Fruit fly (Drosophila melanogaster) whole organism, embryonic: ENCODE measurements around the gene Gsc.

ENCODE experiments used
- B-H2 ChIP-seq: fragments of 200-800 bp; sonication (Bioruptor generic); optimal IDR thresholded peaks from 2 replicates; lab custom pipeline; 2018; ENCODE audit warnings: missing biosample characterization, mild to moderate bottlenecking, missing genetic modification characterization
- CG10431 ChIP-seq: fragments of 200-800 bp; sonication (Bioruptor generic); optimal IDR thresholded peaks from 3 replicates; lab custom pipeline; 2018; ENCODE audit warnings: missing biosample characterization, mild to moderate bottlenecking, missing genetic modification characterization
- CG10654 ChIP-seq: fragments of 200-800 bp; sonication (Bioruptor generic); optimal IDR thresholded peaks from 2 replicates; lab custom pipeline; 2016; ENCODE audit warnings: missing biosample characterization, missing genetic modification characterization
- CG11398 ChIP-seq: fragments of 200-800 bp; sonication (Bioruptor generic); optimal IDR thresholded peaks from 2 replicates; lab custom pipeline; 2016; ENCODE audit warnings: missing biosample characterization, missing genetic modification characterization
- CG17186 ChIP-seq: fragments of 200-800 bp; sonication (Bioruptor generic); optimal IDR thresholded peaks from 3 replicates; lab custom pipeline; 2017; ENCODE audit warnings: missing biosample characterization, missing genetic modification reagents, missing genetic modification characterization
- CG17385 ChIP-seq: fragments of 200-800 bp; sonication (Bioruptor generic); optimal IDR thresholded peaks from 3 replicates; lab custom pipeline; 2018; ENCODE audit warnings: missing biosample characterization, mild to moderate bottlenecking, missing genetic modification characterization
- CG17568 ChIP-seq: fragments of 200-800 bp; sonication (Bioruptor generic); optimal IDR thresholded peaks from 2 replicates; lab custom pipeline; 2018; ENCODE audit warnings: missing biosample characterization, mild to moderate bottlenecking, missing genetic modification characterization, moderate library complexity
- CG18011 ChIP-seq: fragments of 200-800 bp; sonication (Bioruptor generic); optimal IDR thresholded peaks from 2 replicates; lab custom pipeline; 2017; ENCODE audit warnings: missing biosample characterization, missing genetic modification characterization, mild to moderate bottlenecking, moderate library complexity, missing genotype
- CG18262 ChIP-seq: fragments of 200-800 bp; optimal IDR thresholded peaks from 3 replicates; lab custom pipeline; 2019; ENCODE audit warnings: missing biosample characterization, mild to moderate bottlenecking, missing genetic modification characterization, moderate library complexity
- CG18619 ChIP-seq: fragments of 200-800 bp; sonication (Bioruptor generic); optimal IDR thresholded peaks from 3 replicates; lab custom pipeline; 2017; ENCODE audit warnings: missing biosample characterization, mild to moderate bottlenecking, missing genetic modification characterization
- CG2678 ChIP-seq: fragments of 200-800 bp; sonication (Bioruptor generic); optimal IDR thresholded peaks from 3 replicates; lab custom pipeline; 2019; ENCODE audit warnings: missing biosample characterization, mild to moderate bottlenecking, missing genetic modification characterization, moderate library complexity
- CG30403 ChIP-seq: fragments of 200-800 bp; sonication (Bioruptor generic); optimal IDR thresholded peaks from 3 replicates; lab custom pipeline; 2016; ENCODE audit warnings: missing biosample characterization, missing genetic modification characterization
- CG31441 ChIP-seq: fragments of 200-800 bp; sonication (Bioruptor generic); IDR thresholded peaks from 2 replicates; pipeline ENCODE4 v1.3.6; 2022; ENCODE audit warnings: missing biosample characterization, missing genetic modification characterization
- CG34224 ChIP-seq: fragments of 200-800 bp; sonication (Bioruptor generic); IDR thresholded peaks from 3 replicates; pipeline ENCODE4 v1.3.6; 2022; ENCODE audit warnings: missing biosample characterization, missing genetic modification characterization; ENCODE audit not compliant: partially characterized antibody
- CG3726 ChIP-seq: fragments of 200-800 bp; sonication (Bioruptor generic); IDR thresholded peaks from 3 replicates; pipeline ENCODE4, ENCODE4 v1.3.6; 2022; ENCODE audit warnings: missing biosample characterization, missing genetic modification characterization
- CG4282 ChIP-seq: fragments of 200-800 bp; sonication (Bioruptor generic); optimal IDR thresholded peaks from 2 replicates; lab custom pipeline; 2016; ENCODE audit warnings: missing biosample characterization, missing genetic modification characterization
- CG4424 ChIP-seq: fragments of 200-800 bp; sonication (Bioruptor generic); optimal IDR thresholded peaks from 3 replicates; lab custom pipeline; 2016; ENCODE audit warnings: missing biosample characterization, missing genetic modification characterization
- CG4617 ChIP-seq: fragments of 200-800 bp; sonication (Bioruptor generic); optimal IDR thresholded peaks from 3 replicates; lab custom pipeline; 2016; ENCODE audit warnings: missing biosample characterization, missing genetic modification characterization, borderline replicate concordance
- CG5245 ChIP-seq: fragments of 200-800 bp; sonication (Bioruptor generic); optimal IDR thresholded peaks from 3 replicates; lab custom pipeline; 2016; ENCODE audit warnings: missing biosample characterization, missing genetic modification characterization
- CG6813 ChIP-seq: fragments of 200-800 bp; sonication (Bioruptor generic); optimal IDR thresholded peaks from 2 replicates; lab custom pipeline; 2017; ENCODE audit warnings: missing biosample characterization, missing genetic modification characterization, mild to moderate bottlenecking, moderate library complexity, missing genetic modification reagents
- CG7372 ChIP-seq: fragments of 200-800 bp; sonication (Bioruptor generic); IDR thresholded peaks from 2 replicates; pipeline ENCODE4 v1.3.6; 2022; ENCODE audit warnings: missing biosample characterization, missing genetic modification characterization
- CG9437 ChIP-seq: fragments of 200-800 bp; sonication (Bioruptor generic); optimal IDR thresholded peaks from 2 replicates; lab custom pipeline; 2018; ENCODE audit warnings: missing biosample characterization, mild to moderate bottlenecking, missing genetic modification characterization
- CkIIα-i1 ChIP-seq: fragments of 200-800 bp; sonication (Bioruptor generic); IDR thresholded peaks from 2 replicates; pipeline ENCODE4 v1.3.6; 2022; ENCODE audit warnings: missing biosample characterization, missing genetic modification characterization
- Deaf1 ChIP-seq: fragments of 200-800 bp; optimal IDR thresholded peaks from 3 replicates; lab custom pipeline; 2019; ENCODE audit warnings: missing biosample characterization, mild to moderate bottlenecking, missing genetic modification characterization, moderate library complexity
- Dref ChIP-seq: fragments of 200-800 bp; sonication (Bioruptor generic); IDR thresholded peaks from 2 replicates; pipeline ENCODE4 v1.3.6; 2022; ENCODE audit warnings: missing biosample characterization, missing genetic modification characterization
- Elba2 ChIP-seq: fragments of 200-800 bp; sonication (Bioruptor generic); optimal IDR thresholded peaks from 3 replicates; lab custom pipeline; 2016; ENCODE audit warnings: missing biosample characterization, missing genetic modification characterization
- H15 ChIP-seq: fragments of 200-800 bp; sonication (Bioruptor generic); IDR thresholded peaks from 3 replicates; pipeline ENCODE4 v1.3.6; 2022; ENCODE audit warnings: missing biosample characterization, missing genetic modification characterization
- HmgD ChIP-seq: fragments of 200-800 bp; sonication (Bioruptor generic); optimal IDR thresholded peaks from 3 replicates; lab custom pipeline; 2016; ENCODE audit warnings: missing biosample characterization, missing genetic modification characterization
- Hr39 ChIP-seq: fragments of >200 bp; optimal IDR thresholded peaks from 2 replicates; lab custom pipeline; 2017
- Lim3 ChIP-seq: fragments of 200-800 bp; sonication (Bioruptor generic); IDR thresholded peaks from 2 replicates; pipeline ENCODE4 v1.3.6; 2022; ENCODE audit warnings: missing biosample characterization, missing genetic modification characterization
- Meics ChIP-seq: fragments of 200-800 bp; sonication (Bioruptor generic); optimal IDR thresholded peaks from 2 replicates; lab custom pipeline; 2017; ENCODE audit warnings: missing biosample characterization, mild to moderate bottlenecking, missing genetic modification characterization
- Nf-YC ChIP-seq: fragments of 200-800 bp; optimal IDR thresholded peaks from 3 replicates; lab custom pipeline; 2019; ENCODE audit warnings: missing biosample characterization, mild to moderate bottlenecking, missing genetic modification characterization, moderate library complexity
- Opbp ChIP-seq: fragments of 200-800 bp; sonication (Bioruptor generic); IDR thresholded peaks from 3 replicates; pipeline ENCODE4 v1.3.6; 2022; ENCODE audit warnings: missing biosample characterization, missing genetic modification characterization; ENCODE audit not compliant: partially characterized antibody
- Ptx1 ChIP-seq: fragments of 200-800 bp; sonication (Bioruptor generic); IDR thresholded peaks from 2 replicates; pipeline ENCODE4 v1.3.6; 2022; ENCODE audit warnings: missing biosample characterization, missing genetic modification characterization
- Spps ChIP-seq: fragments of 200-800 bp; sonication (Bioruptor generic); optimal IDR thresholded peaks from 2 replicates; lab custom pipeline; 2018; ENCODE audit warnings: missing biosample characterization, mild to moderate bottlenecking, missing genetic modification characterization
- Ssrp ChIP-seq: fragments of 200-800 bp; sonication (Bioruptor generic); optimal IDR thresholded peaks from 2 replicates; lab custom pipeline; 2018; ENCODE audit warnings: missing biosample characterization, mild to moderate bottlenecking, missing genetic modification characterization, moderate library complexity
- bbx ChIP-seq: fragments of 200-800 bp; sonication (Bioruptor generic); IDR thresholded peaks from 2 replicates; pipeline ENCODE4 v1.3.6; 2022; ENCODE audit warnings: missing biosample characterization, missing genetic modification characterization; ENCODE audit not compliant: partially characterized antibody
- chif ChIP-seq, 2 experiments: fragments of 200-800 bp; sonication (Bioruptor generic); optimal IDR thresholded peaks; 3 replicates each; lab custom pipeline; 2016; ENCODE audit warnings: missing biosample characterization in 2 of 2, missing genetic modification characterization in 2 of 2
- cwo ChIP-seq: fragments of 200-800 bp; sonication (Bioruptor generic); optimal IDR thresholded peaks from 3 replicates; lab custom pipeline; 2017; ENCODE audit warnings: missing biosample characterization, missing genetic modification characterization, mild to moderate bottlenecking, moderate library complexity, missing genetic modification reagents
- ems ChIP-seq: fragments of 200-800 bp; sonication (Bioruptor generic); optimal IDR thresholded peaks from 3 replicates; lab custom pipeline; 2016; ENCODE audit warnings: missing biosample characterization, missing genetic modification characterization
- esg ChIP-seq: fragments of 200-800 bp; sonication (Bioruptor generic); conservative IDR thresholded peaks from 2 replicates; pipeline ENCODE4 v1.3.6; 2022; ENCODE audit warnings: missing biosample characterization, missing genetic modification characterization
- gro ChIP-seq: fragments of 200-800 bp; sonication (Bioruptor generic); optimal IDR thresholded peaks from 2 replicates; lab custom pipeline; 2016; ENCODE audit warnings: missing biosample characterization, missing genetic modification characterization
- hb ChIP-seq: fragments of 200-800 bp; sonication (Bioruptor generic); IDR thresholded peaks from 3 replicates; pipeline ENCODE4 v1.3.6; 2022; ENCODE audit warnings: missing biosample characterization, missing genetic modification characterization; ENCODE audit not compliant: partially characterized antibody
- mld ChIP-seq: fragments of 200-800 bp; sonication (Bioruptor generic); IDR thresholded peaks from 3 replicates; pipeline ENCODE4 v1.3.6; 2022; ENCODE audit warnings: missing biosample characterization, missing genetic modification characterization; ENCODE audit not compliant: partially characterized antibody
- org-1 ChIP-seq: fragments of 200-800 bp; sonication (Bioruptor generic); optimal IDR thresholded peaks from 2 replicates; lab custom pipeline; 2017; ENCODE audit warnings: missing biosample characterization, missing genetic modification characterization
- prd ChIP-seq, 3 experiments: fragments of >200 bp in 2 of 3; fragments of 200-800 bp in 1 of 3; sonication (Bioruptor generic) in 1 of 3; optimal IDR thresholded peaks in 2 of 3; IDR thresholded peaks in 1 of 3; 2 replicates in 2 of 3; 3 replicates in 1 of 3; pipeline versions ENCODE4 v1.3.6 to Lab custom; 2017 to 2022; ENCODE audit warnings: missing biosample characterization in 1 of 3, missing genetic modification characterization in 1 of 3
- salm ChIP-seq: fragments of 200-800 bp; sonication (Bioruptor generic); optimal IDR thresholded peaks from 2 replicates; lab custom pipeline; 2018; ENCODE audit warnings: missing biosample characterization, mild to moderate bottlenecking, missing genetic modification characterization
- seq ChIP-seq: fragments of 200-800 bp; sonication (Bioruptor generic); IDR thresholded peaks from 2 replicates; pipeline ENCODE4 v1.3.6; 2022; ENCODE audit warnings: missing biosample characterization, missing genetic modification characterization
- stwl ChIP-seq: fragments of 200-800 bp; sonication (Bioruptor generic); optimal IDR thresholded peaks from 3 replicates; lab custom pipeline; 2018; ENCODE audit warnings: missing biosample characterization, mild to moderate bottlenecking, missing genetic modification characterization, moderate library complexity
- trh ChIP-seq: fragments of 200-800 bp; sonication (Bioruptor generic); optimal IDR thresholded peaks from 2 replicates; lab custom pipeline; 2016; ENCODE audit warnings: missing biosample characterization, missing genetic modification characterization

Gene Gsc

dm6 chr2L:574226-574625, 20.3 kb downstream of the Gsc start, which contains the start of the genes Ipk2 and cold (continued):
- TF ChIP-seq cwo (GFP tag; lab: Kevin White, UChicago): peak; percentile 59
- TF ChIP-seq Ptx1 (GFP tag; lab: Robert Waterston, UW): peak; percentile 86
- TF ChIP-seq ems (GFP tag; lab: Kevin White, UChicago): peak; percentile 84
- TF ChIP-seq CG4282: peak; percentile 51
- TF ChIP-seq salm: peak; percentile 21
- TF ChIP-seq Meics (GFP tag; lab: Kevin White, UChicago): peak; percentile 83
- peak; percentile 55 to 68 for TF ChIP-seq chif (GFP tag; optimal IDR thresholded peaks at IDR 0.05; lab: Kevin White, UChicago)
- TF ChIP-seq Opbp (GFP tag; lab: Robert Waterston, UW): peak; percentile 37; the same call in 1 of the 3 replicates
- TF ChIP-seq CG9437: peak; percentile 92
- TF ChIP-seq mld (GFP tag; lab: Robert Waterston, UW): no peak
- 0 out of 2 replicates have a peak, but pooled peaks have one; percentile 38 for TF ChIP-seq Dref (GFP tag; lab: Robert Waterston, UW)
- peak; percentile 90 for TF ChIP-seq CG30403
- no peak for TF ChIP-seq hb (GFP tag; lab: Robert Waterston, UW)
- no peak for TF ChIP-seq CG18011 (GFP tag; lab: Kevin White, UChicago)
- peak; percentile 85 for TF ChIP-seq CG18619 (GFP tag; lab: Kevin White, UChicago)
- no peak for TF ChIP-seq CG2678
- TF ChIP-seq CG4424 (GFP tag; lab: Kevin White, UChicago): peak; percentile 85
- peak; percentile 75 for TF ChIP-seq CG5245 (GFP tag; lab: Kevin White, UChicago)
- TF ChIP-seq CG34224 (GFP tag; lab: Robert Waterston, UW): 0 out of 3 replicates have a peak, but pooled peaks have one; percentile 22
- TF ChIP-seq Spps (tag; lab: Kevin White, UChicago): peak; percentile 29
- peak; percentile 49 for TF ChIP-seq esg (GFP tag; lab: Robert Waterston, UW)
- TF ChIP-seq Lim3 (GFP tag; lab: Robert Waterston, UW): no peak
- TF ChIP-seq CG10431: peak; percentile 44
- TF ChIP-seq Ssrp: peak; percentile 72
- no peak for TF ChIP-seq prd (optimal IDR thresholded peaks at IDR 0.05; lab: Kevin White, UChicago)
- TF ChIP-seq prd (GFP tag; IDR thresholded peaks at IDR 0.05; lab: Robert Waterston, UW): peak; percentile 82
- TF ChIP-seq bbx: no peak
- peak; percentile 80 for TF ChIP-seq Nf-YC
- no peak for TF ChIP-seq seq (GFP tag; lab: Robert Waterston, UW)
- no peak for TF ChIP-seq Deaf1
- peak; percentile 54 for TF ChIP-seq CG11398 (GFP tag; lab: Kevin White, UChicago)
- TF ChIP-seq CkIIα-i1 (GFP tag; lab: Robert Waterston, UW): no peak
- TF ChIP-seq CG6813 (GFP tag; lab: Kevin White, UChicago): peak; percentile 5
- TF ChIP-seq CG18262: peak; percentile 73
- TF ChIP-seq CG17385: peak; percentile 76
- TF ChIP-seq B-H2 (GFP tag; lab: Kevin White, UChicago): peak; percentile 87
- peak; percentile 66 for TF ChIP-seq CG7372 (GFP tag; lab: Robert Waterston, UW)
- TF ChIP-seq org-1 (GFP tag; lab: Kevin White, UChicago): peak; percentile 48
- peak; percentile 94 for TF ChIP-seq CG17186 (GFP tag; lab: Kevin White, UChicago)
- TF ChIP-seq gro: no peak
- peak; percentile 59 for TF ChIP-seq trh (GFP tag; lab: Kevin White, UChicago)
- no peak for TF ChIP-seq Hr39
- peak; percentile 60 for TF ChIP-seq CG10654 (GFP tag; lab: Kevin White, UChicago)
- peak; percentile 33; the same call in 1 of the 3 replicates for TF ChIP-seq CG3726 (GFP tag; lab: Robert Waterston, UW)
- TF ChIP-seq Elba2: peak; percentile 35
- peak; percentile 21; the same call in 1 of the 3 replicates for TF ChIP-seq H15
- peak; percentile 20 for TF ChIP-seq HmgD
- TF ChIP-seq stwl (tag; lab: Kevin White, UChicago): peak; percentile 66
- no peak for TF ChIP-seq CG17568
- no peak; the same call in 1 of the 2 replicates for TF ChIP-seq CG31441 (GFP tag; lab: Robert Waterston, UW)
- peak; percentile 96 for TF ChIP-seq CG4617 (GFP tag; lab: Kevin White, UChicago)
